Fruit fly (Drosophila melanogaster): ENCODE measurements around the gene ND-13B.

DNA sequence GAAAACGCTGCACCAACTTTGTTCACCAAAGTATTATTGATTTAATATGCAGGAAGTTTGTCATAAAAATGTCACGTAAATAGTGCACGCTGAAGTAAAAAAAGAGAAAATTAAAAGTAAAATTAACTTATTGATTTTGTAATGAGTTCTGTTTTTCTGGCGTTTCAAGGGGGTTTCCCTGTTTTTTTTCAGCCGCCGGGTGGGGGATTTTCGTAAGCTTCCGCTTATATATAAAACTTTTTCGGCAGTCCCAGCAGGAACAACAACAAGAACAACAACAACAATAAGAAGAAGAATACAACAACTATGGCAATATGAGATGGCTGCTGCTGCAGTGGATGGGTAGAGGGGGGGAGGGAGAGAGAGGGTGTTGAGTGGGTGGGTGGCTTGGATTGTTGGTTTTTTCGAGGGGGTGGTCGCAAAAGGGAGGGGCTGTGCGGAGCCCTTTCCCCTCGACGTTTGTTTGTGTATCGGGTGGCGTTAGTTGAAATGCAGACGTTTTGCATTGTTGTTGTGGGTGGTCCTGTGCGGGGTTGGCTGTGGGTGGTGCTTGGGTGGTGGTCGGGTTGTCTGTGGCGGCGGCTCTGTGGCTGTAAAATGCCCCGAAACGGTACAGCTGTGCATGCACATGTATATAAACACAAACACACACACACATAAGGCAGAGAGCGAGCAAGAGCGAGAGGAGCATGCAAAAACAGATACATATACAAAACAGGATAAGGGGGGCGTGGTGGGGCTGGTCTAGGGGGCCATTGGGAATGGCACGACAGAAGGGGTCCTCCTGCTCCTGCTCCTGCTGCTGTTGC lies 24.1 kb downstream of the ND-13B start:
- TF ChIP-seq CG7101 (tag; optimal IDR thresholded peaks at IDR 0.05) (no peak), cic (GFP tag; optimal IDR thresholded peaks at IDR 0.05) (no peak), CG1620 (GFP tag; optimal IDR thresholded peaks at IDR 0.05) (no peak), Mnt (GFP tag; optimal IDR thresholded peaks at IDR 0.05) (no peak)
